Worm (Caenorhabditis elegans) whole organism, mixed stage, embryonic: ENCODE results near the gene srh-194.
A peak's percentile ranks its signal among the peaks of the same experiment; 100 is the strongest.

Source experiments
- M03D4.4 ChIP-seq: sonication (generic microtip); optimal IDR thresholded peaks from 2 replicates; lab custom pipeline; 2017; ENCODE audit warnings: mild to moderate bottlenecking, missing genetic modification characterization, missing compliant biosample characterization
- bed-3 ChIP-seq: fragments of 200-800 bp; sonication (Bioruptor generic); optimal IDR thresholded peaks from 3 replicates; lab custom pipeline; 2018; ENCODE audit warnings: mild to moderate bottlenecking, missing genetic modification characterization, moderate library complexity, missing compliant biosample characterization
- blmp-1 ChIP-seq: fragments of 150-350 bp; optimal IDR thresholded peaks from 2 replicates; lab custom pipeline; 2014; ENCODE audit warnings: missing biosample characterization, missing genetic modification characterization
- ceh-39 ChIP-seq: fragments of 150-350 bp; optimal IDR thresholded peaks from 2 replicates; lab custom pipeline; 2014; ENCODE audit warnings: missing biosample characterization, missing genetic modification characterization
- ceh-43 ChIP-seq: fragments of 200-800 bp; sonication (Bioruptor generic); optimal IDR thresholded peaks from 2 replicates; lab custom pipeline; 2018; ENCODE audit warnings: mild to moderate bottlenecking, missing genetic modification characterization, moderate library complexity, missing compliant biosample characterization
- ceh-83 ChIP-seq: fragments of 200-800 bp; sonication (Bioruptor generic); optimal IDR thresholded peaks from 2 replicates; lab custom pipeline; 2018; ENCODE audit warnings: mild to moderate bottlenecking, missing genetic modification characterization, missing compliant biosample characterization
- ces-1 ChIP-seq: fragments of 150-350 bp; optimal IDR thresholded peaks from 2 replicates; lab custom pipeline; 2014; ENCODE audit warnings: missing biosample characterization, missing genetic modification reagents, missing genetic modification characterization
- cnd-1 ChIP-seq: fragments of 200-800 bp; sonication (Bioruptor generic); optimal IDR thresholded peaks from 2 replicates; lab custom pipeline; 2018; ENCODE audit warnings: mild to moderate bottlenecking, missing genetic modification characterization, missing compliant biosample characterization
- drap-1 ChIP-seq: fragments of 200-800 bp; sonication (Bioruptor generic); optimal IDR thresholded peaks from 3 replicates; lab custom pipeline; 2018; ENCODE audit warnings: mild to moderate bottlenecking, missing genetic modification characterization, missing compliant biosample characterization
- elt-1 ChIP-seq: sonication (generic microtip); optimal IDR thresholded peaks from 2 replicates; lab custom pipeline; 2017; ENCODE audit warnings: missing genetic modification characterization, mild to moderate bottlenecking, missing compliant biosample characterization, antibody characterized with exemption, moderate library complexity, borderline replicate concordance; ENCODE audit not compliant: insufficient read depth
- elt-3 ChIP-seq: fragments of 150-350 bp; optimal IDR thresholded peaks from 2 replicates; lab custom pipeline; 2014; ENCODE audit warnings: missing biosample characterization, missing genetic modification characterization
- hlh-1 ChIP-seq: fragments of 150-350 bp; optimal IDR thresholded peaks from 2 replicates; lab custom pipeline; 2014; ENCODE audit warnings: missing biosample characterization, missing genetic modification reagents, missing genetic modification characterization
- lin-13 ChIP-seq: fragments of 150-350 bp; optimal IDR thresholded peaks from 2 replicates; lab custom pipeline; 2014; ENCODE audit warnings: missing biosample characterization, missing genetic modification characterization
- lin-32 ChIP-seq: fragments of 200-800 bp; sonication (Bioruptor generic); optimal IDR thresholded peaks from 2 replicates; lab custom pipeline; 2018; ENCODE audit warnings: mild to moderate bottlenecking, missing genetic modification characterization, missing compliant biosample characterization
- lsy-2 ChIP-seq: fragments of 150-350 bp; optimal IDR thresholded peaks from 2 replicates; lab custom pipeline; 2014; ENCODE audit warnings: missing biosample characterization, missing genetic modification characterization
- mab-5 ChIP-seq: fragments of 150-350 bp; optimal IDR thresholded peaks from 2 replicates; lab custom pipeline; 2014; ENCODE audit warnings: missing biosample characterization, missing genetic modification characterization
- mep-1 ChIP-seq: fragments of 150-350 bp; optimal IDR thresholded peaks from 2 replicates; lab custom pipeline; 2017; ENCODE audit warnings: missing biosample characterization, missing genetic modification reagents, missing genetic modification characterization, inconsistent platforms
- mls-2 ChIP-seq: sonication (generic microtip); optimal IDR thresholded peaks from 2 replicates; lab custom pipeline; 2016; ENCODE audit warnings: mild to moderate bottlenecking, missing genetic modification characterization, moderate library complexity, missing compliant biosample characterization
- nhr-12 ChIP-seq: fragments of 150-350 bp; optimal IDR thresholded peaks from 2 replicates; lab custom pipeline; 2014; ENCODE audit warnings: missing biosample characterization, missing genetic modification characterization
- nhr-2 ChIP-seq: fragments of 150-350 bp; optimal IDR thresholded peaks from 2 replicates; lab custom pipeline; 2014; ENCODE audit warnings: missing biosample characterization, missing genetic modification characterization
- nhr-237 ChIP-seq: fragments of 150-350 bp; optimal IDR thresholded peaks from 2 replicates; lab custom pipeline; 2014; ENCODE audit warnings: missing biosample characterization, missing genetic modification characterization
- nhr-28 ChIP-seq: fragments of 150-350 bp; optimal IDR thresholded peaks from 2 replicates; lab custom pipeline; 2014; ENCODE audit warnings: missing biosample characterization, missing genetic modification characterization
- nhr-76 ChIP-seq: sonication (generic microtip); optimal IDR thresholded peaks from 2 replicates; lab custom pipeline; 2017; ENCODE audit warnings: missing biosample characterization, missing genetic modification characterization
- pha-4 ChIP-seq: fragments of 150-350 bp; optimal IDR thresholded peaks from 2 replicates; lab custom pipeline; 2018; ENCODE audit warnings: missing biosample characterization, missing genetic modification reagents, missing genetic modification characterization
- sem-2 ChIP-seq: fragments of 200-800 bp; sonication (Bioruptor generic); optimal IDR thresholded peaks from 2 replicates; lab custom pipeline; 2018; ENCODE audit warnings: mild to moderate bottlenecking, missing genetic modification characterization, missing compliant biosample characterization
- snpc-4 ChIP-seq: fragments of 150-350 bp; optimal IDR thresholded peaks from 2 replicates; lab custom pipeline; 2014; ENCODE audit warnings: missing biosample characterization, missing genetic modification characterization
- tbx-8 ChIP-seq: fragments of 200-800 bp; sonication (Bioruptor generic); optimal IDR thresholded peaks from 2 replicates; lab custom pipeline; 2018; ENCODE audit warnings: mild to moderate bottlenecking, missing genetic modification characterization, moderate library complexity, missing compliant biosample characterization
- unc-120 ChIP-seq: sonication (generic microtip); optimal IDR thresholded peaks from 2 replicates; lab custom pipeline; 2017; ENCODE audit warnings: missing genetic modification characterization, missing compliant biosample characterization; ENCODE audit not compliant: poor library complexity, severe bottlenecking
- zip-8 ChIP-seq: fragments of 150-350 bp; optimal IDR thresholded peaks from 2 replicates; lab custom pipeline; 2014; ENCODE audit warnings: missing biosample characterization, missing genetic modification characterization

srh-194 gene

DNA sequence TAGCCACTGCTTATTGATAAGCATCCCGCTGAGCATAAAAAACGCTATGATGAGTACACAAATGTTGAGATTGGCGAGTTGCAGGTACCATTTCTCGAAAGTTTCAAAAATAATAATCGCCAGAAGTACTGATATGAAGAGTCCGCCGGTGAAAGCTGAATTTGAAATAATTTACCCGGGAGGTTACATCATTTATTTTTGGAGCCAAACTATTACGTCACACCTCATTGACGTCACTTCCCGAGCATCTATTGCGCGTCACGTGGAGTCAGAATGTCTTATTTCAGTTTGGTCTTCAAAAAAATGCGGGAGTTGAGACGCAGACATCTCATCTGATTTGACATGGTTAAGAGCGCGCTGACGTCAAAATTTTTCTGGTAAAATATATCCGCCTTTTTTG is 37.5 kb upstream of the srh-194 start:
- no peak for TF ChIP-seq tbx-8
- TF ChIP-seq mls-2 (tag; lab: Kevin White, UChicago): no peak
- TF ChIP-seq zip-8 (tag; lab: Kevin White, UChicago): peak; percentile 95

DNA sequence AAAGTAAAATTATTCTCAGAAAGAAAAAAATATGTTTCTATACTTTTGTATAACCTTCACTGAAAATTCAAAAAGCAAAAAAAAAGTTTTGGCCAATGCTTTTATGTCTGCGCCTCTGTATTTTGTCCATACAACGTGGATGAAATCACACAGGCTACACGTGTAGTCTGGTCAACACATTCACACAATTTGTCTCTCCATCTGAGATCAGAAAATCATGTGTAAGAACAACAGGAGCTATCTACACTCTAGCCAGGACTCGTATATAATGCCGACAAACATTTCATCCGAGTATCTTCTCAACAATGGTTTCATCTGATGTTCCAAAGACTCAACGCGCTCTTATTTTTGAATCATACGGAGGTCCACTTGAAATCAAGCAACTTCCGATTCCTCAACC is 33.5 kb upstream of the srh-194 start, which contains the start of gene D2063.1:
D2063.1 (plus strand) TSS at position 281 of the 400 bp plus-strand sequence.
- TF ChIP-seq hlh-1 (tag; lab: Kevin White, UChicago): peak; percentile 61
- no peak for TF ChIP-seq lin-32 (GFP tag; lab: Kevin White, UChicago)

DNA sequence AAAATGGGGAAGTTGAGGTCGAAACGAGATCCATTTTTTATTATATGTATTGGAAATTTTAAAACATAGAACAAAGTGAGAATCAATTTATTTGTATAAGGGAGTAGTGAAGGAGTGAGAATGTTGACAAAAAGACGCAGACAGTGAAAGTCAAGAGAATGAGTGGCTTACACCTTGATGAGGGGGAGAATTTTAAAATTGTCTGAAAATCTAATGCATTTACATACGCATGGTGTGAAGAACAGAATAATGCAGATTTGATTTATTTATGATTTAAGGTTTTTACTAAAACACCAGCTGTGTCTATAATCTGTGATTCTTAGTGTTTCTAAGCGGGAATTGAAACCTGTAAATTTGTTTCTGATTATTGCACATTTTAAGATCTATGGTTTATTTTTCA is 32.1 kb upstream of the srh-194 start, which contains the start of gene nhr-125:
nhr-125 (minus strand) TSS at position 101 of the 400 bp plus-strand sequence.
- TF ChIP-seq nhr-76 (tag; lab: Kevin White, UChicago): no peak
- TF ChIP-seq, all 35 proteins: peak for 0

DNA sequence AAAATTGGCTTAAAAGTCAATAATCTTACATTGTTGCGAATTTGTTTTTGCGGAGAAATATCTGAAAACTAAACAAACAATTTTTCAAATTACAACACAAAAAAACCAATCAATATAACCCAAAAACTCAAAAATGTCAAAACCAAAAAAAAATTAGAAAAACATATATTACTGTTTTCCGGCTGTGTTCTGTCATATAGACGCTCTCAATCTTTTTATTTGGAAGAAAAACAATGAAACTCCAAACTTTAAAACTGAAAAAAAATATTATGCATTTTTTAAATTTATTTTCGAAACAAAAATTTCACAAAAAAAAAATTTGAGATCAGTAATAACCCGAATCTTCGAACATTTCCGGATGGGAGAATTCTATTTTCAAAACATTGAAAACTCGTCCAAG is 29.4 kb upstream of the srh-194 start, which contains the start of gene R02D1.2:
R02D1.2 (minus strand) TSS at position 101 of the 400 bp plus-strand sequence.
- TF ChIP-seq ceh-83 (GFP tag; lab: Kevin White, UChicago): no peak

DNA sequence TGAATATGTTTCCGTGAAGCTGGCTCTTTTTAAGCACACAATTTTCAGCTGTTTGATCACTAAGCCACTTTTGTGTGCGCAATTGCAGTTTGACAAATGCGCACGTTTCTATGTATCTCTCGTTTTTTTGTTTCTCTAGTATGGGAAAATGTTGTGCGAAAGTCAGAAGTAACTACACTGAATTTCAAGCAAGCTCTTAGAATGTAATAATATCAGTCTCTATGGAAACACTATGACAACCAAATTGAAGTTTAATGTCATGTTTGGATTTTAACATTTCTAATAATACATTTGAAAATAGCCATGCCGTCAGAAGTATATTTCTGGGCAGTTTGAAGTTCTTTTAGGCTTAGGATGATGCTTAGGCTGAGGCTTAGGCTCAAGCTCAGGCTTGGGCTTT is 26.5 kb upstream of the srh-194 start, which contains the start of gene ZC132.9:
ZC132.9 (minus strand) TSS at position 101 of the 400 bp plus-strand sequence.
- no peak for TF ChIP-seq blmp-1 (tag; lab: Kevin White, UChicago)

DNA sequence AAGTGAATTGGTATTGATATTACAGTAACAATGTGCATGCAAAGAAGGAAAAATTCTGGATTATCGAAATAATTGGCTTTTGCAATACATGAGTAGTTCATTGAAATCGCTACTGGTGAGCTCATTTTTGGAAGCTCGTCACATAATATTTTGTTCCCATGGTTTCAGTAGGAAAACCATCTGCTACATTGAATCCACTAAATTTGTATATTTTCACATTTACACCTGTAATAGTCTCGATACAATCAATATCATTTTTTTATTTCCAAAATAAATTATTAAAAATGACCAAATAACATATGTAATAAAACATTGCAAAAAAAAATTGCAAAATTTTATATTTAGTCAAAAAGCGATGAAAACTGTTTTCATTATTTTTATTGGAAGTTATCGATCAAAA is 21.7 kb upstream of the srh-194 start, which contains the start of gene srh-192:
srh-192 (minus strand) TSS at position 101 of the 400 bp plus-strand sequence.
- TF ChIP-seq ceh-43: no peak
- TF ChIP-seq tbx-8: no peak
- no peak for TF ChIP-seq drap-1 (GFP tag; lab: Kevin White, UChicago)
- no peak for TF ChIP-seq nhr-2 (tag; lab: Kevin White, UChicago)
- no peak for TF ChIP-seq elt-3 (tag; lab: Kevin White, UChicago)
- TF ChIP-seq mab-5 (tag; lab: Kevin White, UChicago): no peak
- TF ChIP-seq, all 35 proteins: peak for 0

DNA sequence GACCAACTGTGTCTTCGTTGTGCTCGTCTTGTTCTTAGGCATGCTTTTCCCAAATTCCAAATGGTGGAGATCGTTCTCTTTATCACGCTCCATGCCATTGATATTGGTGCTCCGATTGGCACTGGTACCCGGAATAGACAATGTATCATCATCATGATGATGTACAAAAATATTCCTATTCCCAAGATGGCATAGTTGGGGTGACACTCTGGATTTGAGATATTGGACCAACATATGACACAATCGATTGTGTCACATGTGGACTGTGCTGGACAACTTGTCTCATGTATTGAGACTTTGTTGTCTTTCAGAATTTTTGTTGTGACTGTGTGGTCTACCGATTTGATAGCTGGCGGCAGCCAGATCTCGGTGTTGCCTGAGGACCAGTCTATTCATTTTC is 10.9 kb upstream of the srh-194 start:
- TF ChIP-seq ceh-43 (no peak), ces-1 (no peak), bed-3 (GFP tag; lab: Kevin White, UChicago) (no peak), elt-3 (tag; lab: Kevin White, UChicago) (no peak), mls-2 (tag; lab: Kevin White, UChicago) (no peak), nhr-2 (tag; lab: Kevin White, UChicago) (no peak), pha-4 (no peak), mep-1 (tag; lab: Kevin White, UChicago) (no peak), lsy-2 (no peak), nhr-237 (tag; lab: Kevin White, UChicago) (no peak), nhr-12 (tag; lab: Kevin White, UChicago) (no peak), lin-13 (tag; lab: Kevin White, UChicago) (no peak), M03D4.4 (no peak), nhr-28 (tag; lab: Kevin White, UChicago) (no peak), sem-2 (GFP tag; lab: Kevin White, UChicago) (no peak), nhr-76 (tag; lab: Kevin White, UChicago) (no peak), ceh-39 (no peak), unc-120 (tag; lab: Kevin White, UChicago) (no peak)

DNA sequence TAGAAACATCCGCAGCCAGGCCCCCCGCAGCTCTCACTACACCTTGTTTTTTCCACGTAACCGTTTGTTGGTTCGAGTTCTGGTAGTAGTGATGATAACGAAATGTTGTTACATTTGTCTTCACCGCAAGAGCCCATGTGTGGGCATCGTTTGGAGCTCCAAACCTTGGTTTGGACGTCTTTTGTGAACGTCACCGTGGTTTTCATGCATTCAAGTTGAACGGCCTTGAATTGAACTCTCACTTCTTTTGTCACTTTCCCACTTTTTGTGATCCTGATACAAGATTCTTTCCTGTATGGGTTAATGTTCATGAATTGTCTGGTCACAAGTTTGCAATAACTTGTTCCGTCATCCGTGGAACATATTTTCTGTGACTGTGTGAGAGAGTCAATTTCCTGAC is 10.5 kb upstream of the srh-194 start:
- TF ChIP-seq lin-32 (GFP tag; lab: Kevin White, UChicago) (no peak), ceh-43 (no peak), sem-2 (GFP tag; lab: Kevin White, UChicago) (no peak), nhr-237 (tag; lab: Kevin White, UChicago) (no peak), tbx-8 (no peak), ceh-39 (no peak), cnd-1 (tag; lab: Kevin White, UChicago) (no peak), lsy-2 (no peak), hlh-1 (tag; lab: Kevin White, UChicago) (no peak), snpc-4 (tag; lab: Kevin White, UChicago) (no peak), M03D4.4 (no peak), elt-3 (tag; lab: Kevin White, UChicago) (no peak), mls-2 (tag; lab: Kevin White, UChicago) (no peak), elt-1 (tag; lab: Kevin White, UChicago) (no peak), ces-1 (no peak)
